Worm (Caenorhabditis elegans) whole organism, L1 larva: Measurements from ENCODE around the gene Y64G10A.1.
A peak's percentile ranks its signal among the peaks of the same experiment; 100 is the strongest.

Experiments
- C34B4.2 ChIP-seq: sonication (generic microtip); optimal IDR thresholded peaks from 2 replicates; lab custom pipeline; 2017; ENCODE audit warnings: mild to moderate bottlenecking, missing genetic modification characterization, missing compliant biosample characterization
- Y116A8C.19 ChIP-seq: sonication (generic microtip); optimal IDR thresholded peaks from 2 replicates; lab custom pipeline; 2016; ENCODE audit warnings: missing compliant biosample characterization, missing genetic modification characterization, borderline replicate concordance
- ceh-8 ChIP-seq: fragments of 200-800 bp; sonication (Bioruptor generic); optimal IDR thresholded peaks from 2 replicates; lab custom pipeline; 2018; ENCODE audit warnings: mild to moderate bottlenecking, missing genetic modification characterization, moderate library complexity, missing compliant biosample characterization
- ceh-82 ChIP-seq, 3 experiments: fragments of 150-350 bp in 1 of 3; sonication (generic microtip) in 2 of 3; optimal IDR thresholded peaks; 2 replicates each; lab custom pipeline; 2014 to 2017; ENCODE audit warnings: missing biosample characterization in 3 of 3, missing genetic modification characterization in 3 of 3
- ceh-88 ChIP-seq: fragments of 200-800 bp; sonication (Bioruptor generic); IDR thresholded peaks from 2 replicates; pipeline ENCODE4 v1.3.6; 2022; ENCODE audit warnings: missing genetic modification characterization, missing compliant biosample characterization
- dpl-1 ChIP-seq, 3 experiments: fragments of 150-350 bp in 2 of 3; sonication (generic microtip) in 1 of 3; optimal IDR thresholded peaks; 2 replicates each; lab custom pipeline; 2014 to 2017; ENCODE audit warnings: missing biosample characterization in 3 of 3, missing genetic modification characterization in 3 of 3, missing genetic modification reagents in 3 of 3
- egl-13 ChIP-seq: sonication (generic microtip); optimal IDR thresholded peaks from 2 replicates; lab custom pipeline; 2016; ENCODE audit warnings: missing genotype, missing genetic modification reagents, missing genetic modification characterization, missing compliant biosample characterization
- elt-3 ChIP-seq, 6 experiments: fragments of 150-350 bp in 1 of 6; sonication (generic microtip); optimal IDR thresholded peaks; 2 replicates each; lab custom pipeline; 2017 to 2018; ENCODE audit warnings: missing biosample characterization in 6 of 6, missing genetic modification characterization in 6 of 6, inconsistent platforms in 1 of 6
- ets-5 ChIP-seq: fragments of 200-800 bp; sonication (Bioruptor generic); IDR thresholded peaks from 2 replicates; pipeline ENCODE4 v1.3.6; 2022; ENCODE audit warnings: missing genetic modification characterization, missing compliant biosample characterization
- fkh-10 ChIP-seq: sonication (generic microtip); optimal IDR thresholded peaks from 2 replicates; lab custom pipeline; 2017; ENCODE audit warnings: missing biosample characterization, missing genetic modification reagents, missing genetic modification characterization
- fkh-8 ChIP-seq: sonication (generic microtip); optimal IDR thresholded peaks from 2 replicates; lab custom pipeline; 2016; ENCODE audit warnings: mild to moderate bottlenecking, missing genetic modification characterization, missing compliant biosample characterization
- fos-1 ChIP-seq: fragments of 150-350 bp; optimal IDR thresholded peaks from 2 replicates; lab custom pipeline; 2014; ENCODE audit warnings: missing biosample characterization, missing genetic modification characterization
- grh-1 ChIP-seq: fragments of 200-800 bp; sonication (Bioruptor generic); IDR thresholded peaks from 2 replicates; pipeline ENCODE4 v1.3.6; 2022; ENCODE audit warnings: missing genetic modification reagents, missing genetic modification characterization, missing compliant biosample characterization
- hlh-17 ChIP-seq: fragments of 200-800 bp; sonication (Bioruptor generic); optimal IDR thresholded peaks from 2 replicates; lab custom pipeline; 2018; ENCODE audit warnings: missing genetic modification characterization, mild to moderate bottlenecking, missing compliant biosample characterization, moderate library complexity, borderline replicate concordance
- isw-1 ChIP-seq: fragments of 200-800 bp; sonication (Bioruptor generic); IDR thresholded peaks from 2 replicates; pipeline ENCODE4 v1.3.6; 2022; ENCODE audit warnings: missing genetic modification characterization, missing compliant biosample characterization
- jun-1 ChIP-seq: fragments of 150-350 bp; optimal IDR thresholded peaks from 2 replicates; lab custom pipeline; 2014; ENCODE audit warnings: missing biosample characterization, missing genetic modification reagents, missing genetic modification characterization
- lin-14 ChIP-seq: fragments of 200-800 bp; sonication (Bioruptor generic); optimal IDR thresholded peaks from 2 replicates; lab custom pipeline; 2018; ENCODE audit warnings: mild to moderate bottlenecking, missing genetic modification characterization, moderate library complexity, missing compliant biosample characterization
- lin-15B ChIP-seq: fragments of 150-350 bp; sonication (generic microtip); optimal IDR thresholded peaks from 3 replicates; lab custom pipeline; 2014; ENCODE audit warnings: missing biosample characterization, missing genetic modification characterization
- lin-35 ChIP-seq, 2 experiments: fragments of 150-350 bp; optimal IDR thresholded peaks; 2 replicates each; lab custom pipeline; 2014; ENCODE audit warnings: missing biosample characterization in 2 of 2, missing genetic modification characterization in 2 of 2, missing genetic modification reagents in 2 of 2
- lin-39 ChIP-seq: fragments of 150-350 bp; optimal IDR thresholded peaks from 2 replicates; lab custom pipeline; 2014; ENCODE audit warnings: missing biosample characterization, missing genetic modification reagents, missing genetic modification characterization
- lsy-2 ChIP-seq, 2 experiments: fragments of 150-350 bp; optimal IDR thresholded peaks; 2 replicates each; lab custom pipeline; 2014; ENCODE audit warnings: missing biosample characterization in 2 of 2, missing genetic modification characterization in 2 of 2
- mdl-1 ChIP-seq, 2 experiments: fragments of 150-350 bp; optimal IDR thresholded peaks; 2 replicates each; lab custom pipeline; 2014 to 2017; ENCODE audit warnings: missing biosample characterization in 2 of 2, missing genetic modification characterization in 2 of 2, inconsistent platforms in 1 of 2
- mep-1 ChIP-seq: fragments of 150-350 bp; optimal IDR thresholded peaks from 2 replicates; lab custom pipeline; 2014; ENCODE audit warnings: missing biosample characterization, missing genetic modification characterization
- nhr-11 ChIP-seq: fragments of 150-350 bp; optimal IDR thresholded peaks from 2 replicates; lab custom pipeline; 2014; ENCODE audit warnings: missing biosample characterization, missing genetic modification characterization
- nhr-12 ChIP-seq: sonication (generic microtip); optimal IDR thresholded peaks from 2 replicates; lab custom pipeline; 2017; ENCODE audit warnings: missing biosample characterization, missing genetic modification characterization
- nhr-28 ChIP-seq: fragments of 150-350 bp; optimal IDR thresholded peaks from 2 replicates; lab custom pipeline; 2014; ENCODE audit warnings: missing biosample characterization, missing genetic modification characterization
- nhr-47 ChIP-seq: sonication (generic microtip); optimal IDR thresholded peaks from 2 replicates; lab custom pipeline; 2016; ENCODE audit warnings: mild to moderate bottlenecking, missing genetic modification characterization, moderate library complexity, missing compliant biosample characterization
- nhr-71 ChIP-seq: sonication (generic microtip); optimal IDR thresholded peaks from 2 replicates; lab custom pipeline; 2016; ENCODE audit warnings: mild to moderate bottlenecking, missing genetic modification characterization, moderate library complexity, missing compliant biosample characterization
- nhr-76 ChIP-seq: sonication (generic microtip); optimal IDR thresholded peaks from 2 replicates; lab custom pipeline; 2017; ENCODE audit warnings: missing biosample characterization, missing genetic modification characterization
- nhr-77 ChIP-seq: fragments of 150-350 bp; optimal IDR thresholded peaks from 2 replicates; lab custom pipeline; 2014; ENCODE audit warnings: missing biosample characterization, missing genetic modification characterization
- nhr-84 ChIP-seq: sonication (generic microtip); optimal IDR thresholded peaks from 2 replicates; lab custom pipeline; 2017; ENCODE audit warnings: missing biosample characterization, missing genetic modification characterization
- nhr-90 ChIP-seq: sonication (generic microtip); optimal IDR thresholded peaks from 2 replicates; lab custom pipeline; 2016; ENCODE audit warnings: mild to moderate bottlenecking, missing genetic modification characterization, missing compliant biosample characterization; ENCODE audit not compliant: poor library complexity
- pag-3 ChIP-seq: sonication (generic microtip); optimal IDR thresholded peaks from 2 replicates; lab custom pipeline; 2017; ENCODE audit warnings: missing genetic modification characterization, mild to moderate bottlenecking, missing compliant biosample characterization, antibody characterized with exemption, borderline replicate concordance; ENCODE audit not compliant: insufficient read depth
- pax-3 ChIP-seq: fragments of 200-800 bp; sonication (Bioruptor generic); optimal IDR thresholded peaks from 2 replicates; lab custom pipeline; 2018; ENCODE audit warnings: mild to moderate bottlenecking, missing genetic modification characterization, moderate library complexity, missing compliant biosample characterization
- pqm-1 ChIP-seq: sonication (generic microtip); optimal IDR thresholded peaks from 3 replicates; lab custom pipeline; 2017; ENCODE audit warnings: missing biosample characterization, missing genetic modification characterization
- rnt-1 ChIP-seq: sonication (generic microtip); optimal IDR thresholded peaks from 2 replicates; lab custom pipeline; 2016; ENCODE audit warnings: mild to moderate bottlenecking, missing genetic modification characterization, moderate library complexity, missing compliant biosample characterization
- skn-1 ChIP-seq: fragments of 150-350 bp; optimal IDR thresholded peaks from 2 replicates; lab custom pipeline; 2014; ENCODE audit warnings: missing biosample characterization, missing genetic modification characterization
- snpc-4 ChIP-seq: fragments of 150-350 bp; optimal IDR thresholded peaks from 2 replicates; lab custom pipeline; 2014; ENCODE audit warnings: missing biosample characterization, missing genetic modification characterization
- snu-23 ChIP-seq: sonication (generic microtip); optimal IDR thresholded peaks from 2 replicates; lab custom pipeline; 2016; ENCODE audit warnings: missing genetic modification characterization, missing compliant biosample characterization
- sox-4 ChIP-seq: sonication (generic microtip); optimal IDR thresholded peaks from 2 replicates; lab custom pipeline; 2016; ENCODE audit warnings: missing genetic modification characterization, missing compliant biosample characterization
- swsn-7 ChIP-seq: sonication (generic microtip); optimal IDR thresholded peaks from 2 replicates; lab custom pipeline; 2016; ENCODE audit warnings: missing genetic modification characterization, missing compliant biosample characterization
- unc-130 ChIP-seq: fragments of 150-350 bp; optimal IDR thresholded peaks from 2 replicates; lab custom pipeline; 2017; ENCODE audit warnings: missing biosample characterization, missing genetic modification characterization, inconsistent platforms
- unc-86 ChIP-seq: sonication (generic microtip); optimal IDR thresholded peaks from 2 replicates; lab custom pipeline; 2016; ENCODE audit warnings: missing genetic modification characterization, missing compliant biosample characterization
- unc-98 ChIP-seq: fragments of 200-800 bp; sonication (Bioruptor generic); IDR thresholded peaks from 2 replicates; pipeline ENCODE4 v1.3.6; 2022; ENCODE audit warnings: missing genetic modification characterization, missing compliant biosample characterization
- xbp-1 ChIP-seq: sonication (generic microtip); optimal IDR thresholded peaks from 2 replicates; lab custom pipeline; 2016; ENCODE audit warnings: missing genetic modification characterization, missing compliant biosample characterization
- zag-1 ChIP-seq: fragments of 150-350 bp; optimal IDR thresholded peaks from 2 replicates; lab custom pipeline; 2014; ENCODE audit warnings: missing biosample characterization, missing genetic modification characterization
- zip-4 ChIP-seq: fragments of 200-800 bp; sonication (Bioruptor generic); optimal IDR thresholded peaks from 2 replicates; lab custom pipeline; 2018; ENCODE audit warnings: mild to moderate bottlenecking, missing genetic modification characterization, moderate library complexity, missing compliant biosample characterization
- ztf-11 ChIP-seq, 2 experiments: sonication (generic microtip); optimal IDR thresholded peaks; 2 replicates each; lab custom pipeline; 2016 to 2017; ENCODE audit warnings: missing genetic modification characterization in 2 of 2, missing biosample characterization in 1 of 2, missing compliant biosample characterization in 1 of 2
- ztf-4 ChIP-seq: fragments of 150-350 bp; optimal IDR thresholded peaks from 2 replicates; lab custom pipeline; 2014; ENCODE audit warnings: missing biosample characterization, missing genetic modification characterization

Gene Y64G10A.1

DNA sequence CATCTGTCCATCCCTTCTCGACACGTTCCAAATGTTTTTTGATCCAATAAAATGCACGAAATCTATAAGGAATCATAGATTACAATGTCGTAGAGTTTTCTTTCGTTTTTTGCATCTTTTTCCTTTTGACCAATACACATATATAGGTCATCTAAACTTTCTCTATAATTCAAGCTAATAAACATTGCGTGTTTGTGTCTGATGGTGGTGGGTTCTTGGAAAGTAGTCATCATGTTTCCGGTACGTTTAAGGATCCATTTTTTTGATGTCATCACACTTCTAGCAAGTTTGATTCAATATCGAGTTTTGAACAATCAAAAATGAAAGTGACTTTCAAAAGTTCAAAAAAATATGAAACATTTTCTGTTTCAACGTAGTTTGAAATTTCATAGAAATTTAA is 30.0 kb upstream of the Y64G10A.1 start:
- TF ChIP-seq egl-13 (tag; lab: Kevin White, UChicago): peak; percentile 81
- no peak for TF ChIP-seq snu-23
- TF ChIP-seq mdl-1 (tag; optimal IDR thresholded peaks at IDR 0.05; lab: Kevin White, UChicago): no peak
- no peak for TF ChIP-seq ztf-11 (tag; optimal IDR thresholded peaks at IDR 0.05; lab: Kevin White, UChicago)
- peak; percentile 17 for TF ChIP-seq nhr-47 (tag; lab: Kevin White, UChicago)
- TF ChIP-seq nhr-76 (tag; lab: Kevin White, UChicago): no peak
- no peak for TF ChIP-seq lin-35 (GFP tag; optimal IDR thresholded peaks at IDR 0.05; lab: Kevin White, UChicago)
- TF ChIP-seq nhr-71: peak; percentile 68
- no peak for TF ChIP-seq ets-5
- TF ChIP-seq isw-1 (GFP tag; lab: Robert Waterston, UW): no peak
- TF ChIP-seq fkh-10 (GFP tag; lab: Kevin White, UChicago): no peak
- TF ChIP-seq lin-39 (tag; lab: Kevin White, UChicago): no peak

DNA sequence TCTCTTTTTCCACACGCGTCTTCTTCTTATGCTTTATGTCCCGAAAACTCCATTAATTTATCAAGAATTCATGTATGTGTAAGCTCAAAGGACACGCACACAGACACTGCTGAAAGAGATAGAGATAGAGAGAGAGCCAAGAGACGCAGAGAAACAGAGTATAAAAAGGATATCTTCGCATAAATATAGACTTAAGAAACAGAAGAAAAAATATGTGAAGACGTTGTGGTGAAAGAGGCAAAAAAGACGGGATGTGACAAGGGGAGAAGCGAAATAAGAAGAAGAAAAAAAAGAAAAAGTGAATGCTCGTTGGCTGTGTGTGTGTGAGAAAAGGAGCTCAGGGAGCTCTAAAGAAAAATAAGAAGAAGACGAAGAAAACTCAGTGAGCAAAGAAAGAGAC is 21.9 kb upstream of the Y64G10A.1 start:
- peak; percentile 47 for TF ChIP-seq swsn-7 (tag; lab: Kevin White, UChicago)
- TF ChIP-seq rnt-1 (tag; lab: Kevin White, UChicago): no peak
- peak; percentile 73 for TF ChIP-seq fkh-8 (tag; lab: Kevin White, UChicago)
- no peak for TF ChIP-seq ztf-4 (tag; lab: Kevin White, UChicago)
- no peak for TF ChIP-seq elt-3 (tag; optimal IDR thresholded peaks at IDR 0.05; lab: Kevin White, UChicago)
- TF ChIP-seq jun-1: no peak
- TF ChIP-seq ceh-8: no peak
- no peak for TF ChIP-seq Y116A8C.19 (tag; lab: Kevin White, UChicago)
- TF ChIP-seq sox-4: no peak
- TF ChIP-seq pqm-1: no peak
- no peak for TF ChIP-seq mdl-1 (tag; optimal IDR thresholded peaks at IDR 0.05; lab: Kevin White, UChicago)
- no peak for TF ChIP-seq grh-1 (GFP tag; lab: Robert Waterston, UW)
- no peak for TF ChIP-seq pag-3 (tag; lab: Kevin White, UChicago)
- 0 out of 2 replicates have a peak, but pooled peaks have one; percentile 12 for TF ChIP-seq isw-1 (GFP tag; lab: Robert Waterston, UW)
- peak; percentile 38 for TF ChIP-seq pax-3 (tag; lab: Kevin White, UChicago)
- peak; percentile 0 for TF ChIP-seq fos-1 (tag; lab: Kevin White, UChicago)
- peak; percentile 73 for TF ChIP-seq nhr-71
- peak; percentile 70 for TF ChIP-seq unc-86 (tag; lab: Kevin White, UChicago)
- TF ChIP-seq zip-4 (GFP tag; lab: Kevin White, UChicago): no peak
- TF ChIP-seq lin-35 (GFP tag; optimal IDR thresholded peaks at IDR 0.05; lab: Kevin White, UChicago): peak in 1 of 2 experiments; percentile 42
- TF ChIP-seq ceh-88 (GFP tag; lab: Robert Waterston, UW): no peak
- no peak for TF ChIP-seq nhr-90 (tag; lab: Kevin White, UChicago)
- no peak for TF ChIP-seq nhr-12 (tag; lab: Kevin White, UChicago)
- no peak for TF ChIP-seq unc-130 (tag; lab: Kevin White, UChicago)
- no peak for TF ChIP-seq C34B4.2 (tag; lab: Kevin White, UChicago)
- TF ChIP-seq lin-14 (GFP tag; lab: Kevin White, UChicago): peak; percentile 94
- TF ChIP-seq snu-23: peak; percentile 44
- no peak for TF ChIP-seq lin-15B
- TF ChIP-seq nhr-77 (tag; lab: Kevin White, UChicago): no peak
- peak; percentile 62 for TF ChIP-seq nhr-47 (tag; lab: Kevin White, UChicago)
- TF ChIP-seq hlh-17 (GFP tag; lab: Kevin White, UChicago): no peak
- no peak for TF ChIP-seq ztf-11 (tag; optimal IDR thresholded peaks at IDR 0.05; lab: Kevin White, UChicago)
- TF ChIP-seq skn-1 (tag; lab: Kevin White, UChicago): no peak
- TF ChIP-seq ceh-82 (tag; optimal IDR thresholded peaks at IDR 0.05; lab: Kevin White, UChicago): peak in 1 of 3 experiments; percentile 42
- no peak for TF ChIP-seq unc-98
- TF ChIP-seq nhr-11: no peak
- peak; percentile 27 to 60 for TF ChIP-seq lsy-2 (tag; optimal IDR thresholded peaks at IDR 0.05; lab: Kevin White, UChicago)
- peak; percentile 29 for TF ChIP-seq zag-1 (tag; lab: Kevin White, UChicago)
- peak; percentile 71 for TF ChIP-seq egl-13 (tag; lab: Kevin White, UChicago)
- peak; percentile 63 for TF ChIP-seq mep-1 (tag; lab: Kevin White, UChicago)
- no peak for TF ChIP-seq nhr-28 (tag; lab: Kevin White, UChicago)
- peak in 1 of 3 experiments; percentile 19 for TF ChIP-seq dpl-1 (GFP tag; optimal IDR thresholded peaks at IDR 0.05; lab: Kevin White, UChicago)
- TF ChIP-seq xbp-1: peak; percentile 11
- no peak for TF ChIP-seq nhr-84
- no peak for TF ChIP-seq snpc-4 (tag; lab: Kevin White, UChicago)
